Worm (Caenorhabditis elegans) whole organism, L2 larva: ENCODE measurements around the gene srh-223.

ENCODE experiments used
- egl-27 ChIP-seq: sonication (generic microtip); optimal IDR thresholded peaks from 3 replicates; lab custom pipeline; 2017; ENCODE audit warnings: missing biosample characterization, missing genetic modification reagents, missing genetic modification characterization
- elt-1 ChIP-seq: fragments of 150-350 bp; optimal IDR thresholded peaks from 2 replicates; lab custom pipeline; 2014; ENCODE audit warnings: missing biosample characterization, missing genetic modification characterization
- lin-13 ChIP-seq: fragments of 150-350 bp; optimal IDR thresholded peaks from 2 replicates; lab custom pipeline; 2014; ENCODE audit warnings: missing biosample characterization, missing genetic modification reagents, missing genetic modification characterization
- lin-39 ChIP-seq: fragments of 150-350 bp; optimal IDR thresholded peaks from 2 replicates; lab custom pipeline; 2014; ENCODE audit warnings: missing biosample characterization, missing genetic modification reagents, missing genetic modification characterization
- lsy-2 ChIP-seq, 2 experiments: fragments of 150-350 bp in 1 of 2; sonication (generic microtip) in 1 of 2; optimal IDR thresholded peaks; 2 replicates each; lab custom pipeline; 2014 to 2017; ENCODE audit warnings: missing biosample characterization in 2 of 2, missing genetic modification characterization in 2 of 2
- mab-5 ChIP-seq: fragments of 150-350 bp; optimal IDR thresholded peaks from 2 replicates; lab custom pipeline; 2014; ENCODE audit warnings: missing biosample characterization, missing genetic modification characterization
- mdl-1 ChIP-seq, 2 experiments: fragments of 150-350 bp in 1 of 2; sonication (generic microtip) in 1 of 2; optimal IDR thresholded peaks; 2 replicates each; lab custom pipeline; 2017; ENCODE audit warnings: missing biosample characterization in 2 of 2, missing genetic modification characterization in 2 of 2
- nhr-6 ChIP-seq: fragments of 150-350 bp; optimal IDR thresholded peaks from 2 replicates; lab custom pipeline; 2014; ENCODE audit warnings: missing biosample characterization, missing genetic modification characterization
- nhr-77 ChIP-seq: fragments of 150-350 bp; optimal IDR thresholded peaks from 2 replicates; lab custom pipeline; 2014; ENCODE audit warnings: missing biosample characterization, missing genetic modification characterization
- snpc-4 ChIP-seq: fragments of 150-350 bp; optimal IDR thresholded peaks from 2 replicates; lab custom pipeline; 2014; ENCODE audit warnings: missing biosample characterization, missing genetic modification characterization
- unc-39 ChIP-seq: fragments of 150-350 bp; optimal IDR thresholded peaks from 2 replicates; lab custom pipeline; 2014; ENCODE audit warnings: missing biosample characterization, missing genetic modification characterization
- ztf-11 ChIP-seq: sonication (generic microtip); optimal IDR thresholded peaks from 2 replicates; lab custom pipeline; 2017; ENCODE audit warnings: missing biosample characterization, missing genetic modification characterization

- peak; percentile 27 for TF ChIP-seq lin-13 (GFP tag; lab: Kevin White, UChicago)
- no peak for TF ChIP-seq snpc-4 (tag; lab: Kevin White, UChicago)
- peak; percentile 3 to 41 for TF ChIP-seq mdl-1 (tag; optimal IDR thresholded peaks at IDR 0.05; lab: Kevin White, UChicago)
- peak; percentile 16 to 56 for TF ChIP-seq lsy-2 (tag; optimal IDR thresholded peaks at IDR 0.05; lab: Kevin White, UChicago)
- TF ChIP-seq lin-39 (tag; lab: Kevin White, UChicago), result no peak
- peak; percentile 6 for TF ChIP-seq mab-5
- no peak for TF ChIP-seq unc-39 (tag; lab: Kevin White, UChicago)
- no peak for TF ChIP-seq ztf-11 (tag; lab: Kevin White, UChicago)
- TF ChIP-seq elt-1 (tag; lab: Kevin White, UChicago), result no peak
- TF ChIP-seq nhr-6, result no peak
- TF ChIP-seq nhr-77 (tag; lab: Kevin White, UChicago), result no peak
- TF ChIP-seq egl-27 (tag; lab: Kevin White, UChicago), result peak; percentile 51
Measured at ce11 chrIV:4024159-4025004, 42.7 kb downstream of the srh-223 start.
